Fruit fly (Drosophila melanogaster) whole organism, embryonic: ENCODE measurements around the gene her.

ENCODE experiments used
- Ada2b ChIP-seq: fragments of 200-800 bp; sonication (Bioruptor generic); IDR thresholded peaks from 2 replicates; pipeline ENCODE4 v1.3.6; 2022; ENCODE audit warnings: missing biosample characterization, missing genetic modification characterization
- Bteb2 ChIP-seq: fragments of 200-800 bp; sonication (Bioruptor generic); optimal IDR thresholded peaks from 2 replicates; lab custom pipeline; 2016; ENCODE audit warnings: missing biosample characterization, missing genetic modification characterization
- CG10209 ChIP-seq: fragments of 200-800 bp; sonication (Bioruptor generic); optimal IDR thresholded peaks from 3 replicates; lab custom pipeline; 2017; ENCODE audit warnings: missing biosample characterization, mild to moderate bottlenecking, missing genetic modification characterization, missing genetic modification reagents
- CG10654 ChIP-seq: fragments of 200-800 bp; sonication (Bioruptor generic); optimal IDR thresholded peaks from 2 replicates; lab custom pipeline; 2016; ENCODE audit warnings: missing biosample characterization, missing genetic modification characterization
- CG11504 ChIP-seq: fragments of 200-800 bp; sonication (Bioruptor generic); optimal IDR thresholded peaks from 3 replicates; lab custom pipeline; 2019; ENCODE audit warnings: missing biosample characterization, mild to moderate bottlenecking, missing genetic modification characterization, moderate library complexity
- CG12071 ChIP-seq: fragments of 200-800 bp; sonication (Bioruptor generic); optimal IDR thresholded peaks from 3 replicates; lab custom pipeline; 2018; ENCODE audit warnings: missing biosample characterization, mild to moderate bottlenecking, missing genetic modification characterization
- CG12104 ChIP-seq: fragments of 200-800 bp; sonication (Bioruptor generic); optimal IDR thresholded peaks from 3 replicates; lab custom pipeline; 2016; ENCODE audit warnings: missing biosample characterization, missing genetic modification characterization
- CG12769 ChIP-seq: fragments of 200-800 bp; sonication (Bioruptor generic); optimal IDR thresholded peaks from 2 replicates; lab custom pipeline; 2019; ENCODE audit warnings: missing biosample characterization, mild to moderate bottlenecking, missing genetic modification characterization, moderate library complexity
- CG13123 ChIP-seq: fragments of 200-800 bp; sonication (Bioruptor generic); optimal IDR thresholded peaks from 2 replicates; lab custom pipeline; 2016; ENCODE audit warnings: missing biosample characterization, missing genetic modification characterization
- CG13624 ChIP-seq: fragments of 200-800 bp; sonication (Bioruptor generic); optimal IDR thresholded peaks from 2 replicates; lab custom pipeline; 2016; ENCODE audit warnings: missing biosample characterization, missing genetic modification characterization
- CG15073 ChIP-seq: fragments of 200-800 bp; sonication (Bioruptor generic); optimal IDR thresholded peaks from 2 replicates; lab custom pipeline; 2016; ENCODE audit warnings: missing biosample characterization, missing genetic modification characterization
- CG1602 ChIP-seq: fragments of 200-800 bp; sonication (Bioruptor generic); optimal IDR thresholded peaks from 3 replicates; lab custom pipeline; 2016; ENCODE audit warnings: missing biosample characterization, missing genetic modification characterization
- CG17802 ChIP-seq: fragments of 200-800 bp; sonication (Bioruptor generic); optimal IDR thresholded peaks from 2 replicates; lab custom pipeline; 2018; ENCODE audit warnings: missing biosample characterization, mild to moderate bottlenecking, missing genetic modification characterization, moderate library complexity
- CG18011 ChIP-seq: fragments of 200-800 bp; sonication (Bioruptor generic); optimal IDR thresholded peaks from 2 replicates; lab custom pipeline; 2017; ENCODE audit warnings: missing biosample characterization, missing genetic modification characterization, mild to moderate bottlenecking, moderate library complexity, missing genotype
- CG18619 ChIP-seq: fragments of 200-800 bp; sonication (Bioruptor generic); optimal IDR thresholded peaks from 3 replicates; lab custom pipeline; 2017; ENCODE audit warnings: missing biosample characterization, mild to moderate bottlenecking, missing genetic modification characterization
- CG31224 ChIP-seq: fragments of 200-800 bp; sonication (Bioruptor generic); IDR thresholded peaks from 2 replicates; pipeline ENCODE4 v1.3.6; 2022; ENCODE audit warnings: missing biosample characterization, missing genetic modification characterization
- CG3281 ChIP-seq: fragments of 200-800 bp; sonication (Bioruptor generic); optimal IDR thresholded peaks from 3 replicates; lab custom pipeline; 2017; ENCODE audit warnings: missing biosample characterization, mild to moderate bottlenecking, missing genetic modification characterization
- CG4282 ChIP-seq: fragments of 200-800 bp; sonication (Bioruptor generic); optimal IDR thresholded peaks from 2 replicates; lab custom pipeline; 2016; ENCODE audit warnings: missing biosample characterization, missing genetic modification characterization
- CG7372 ChIP-seq: fragments of 200-800 bp; sonication (Bioruptor generic); IDR thresholded peaks from 2 replicates; pipeline ENCODE4 v1.3.6; 2022; ENCODE audit warnings: missing biosample characterization, missing genetic modification characterization
- CG7928 ChIP-seq: fragments of 200-800 bp; sonication (Bioruptor generic); optimal IDR thresholded peaks from 2 replicates; lab custom pipeline; 2017; ENCODE audit warnings: missing biosample characterization, mild to moderate bottlenecking, missing genetic modification characterization
- D ChIP-seq, 2 experiments: fragments of 200-800 bp in 1 of 2; fragments of >200 bp in 1 of 2; sonication (Bioruptor generic) in 1 of 2; optimal IDR thresholded peaks; 2 replicates in 1 of 2; 3 replicates in 1 of 2; lab custom pipeline; 2017; ENCODE audit warnings: mild to moderate bottlenecking in 1 of 2, missing biosample characterization in 1 of 2, missing genetic modification characterization in 1 of 2, missing genetic modification reagents in 1 of 2
- Dref ChIP-seq: fragments of 200-800 bp; sonication (Bioruptor generic); IDR thresholded peaks from 2 replicates; pipeline ENCODE4 v1.3.6; 2022; ENCODE audit warnings: missing biosample characterization, missing genetic modification characterization
- HLH3B ChIP-seq: fragments of 200-800 bp; sonication (Bioruptor generic); IDR thresholded peaks from 2 replicates; pipeline ENCODE4 v1.3.6; 2022; ENCODE audit warnings: missing biosample characterization, missing genetic modification characterization
- Hey ChIP-seq: fragments of 200-800 bp; sonication (Bioruptor generic); optimal IDR thresholded peaks from 3 replicates; lab custom pipeline; 2018; ENCODE audit warnings: missing biosample characterization, mild to moderate bottlenecking, missing genetic modification characterization
- Hr3 ChIP-seq: fragments of 200-800 bp; sonication (Bioruptor generic); optimal IDR thresholded peaks from 3 replicates; lab custom pipeline; 2016; ENCODE audit warnings: missing biosample characterization, missing genetic modification characterization
- MBD-R2 ChIP-seq: fragments of 200-800 bp; sonication (Bioruptor generic); IDR thresholded peaks from 2 replicates; pipeline ENCODE4 v1.3.6; 2022; ENCODE audit warnings: missing biosample characterization, missing genetic modification characterization
- NK7.1 ChIP-seq: fragments of 200-800 bp; sonication (Bioruptor generic); optimal IDR thresholded peaks from 3 replicates; lab custom pipeline; 2016; ENCODE audit warnings: missing biosample characterization, missing genetic modification characterization
- Ptx1 ChIP-seq: fragments of 200-800 bp; sonication (Bioruptor generic); IDR thresholded peaks from 2 replicates; pipeline ENCODE4 v1.3.6; 2022; ENCODE audit warnings: missing biosample characterization, missing genetic modification characterization
- ac ChIP-seq: fragments of 200-800 bp; sonication (Bioruptor generic); optimal IDR thresholded peaks from 3 replicates; lab custom pipeline; 2017; ENCODE audit warnings: missing biosample characterization, mild to moderate bottlenecking, missing genetic modification characterization
- bowl ChIP-seq: fragments of 200-800 bp; sonication (Bioruptor generic); IDR thresholded peaks from 2 replicates; pipeline ENCODE4 v1.3.6; 2022; ENCODE audit warnings: missing biosample characterization, missing genetic modification characterization
- chm ChIP-seq: fragments of 200-800 bp; sonication (Bioruptor generic); IDR thresholded peaks from 2 replicates; pipeline ENCODE4 v1.3.6; 2022; ENCODE audit warnings: missing biosample characterization, missing genetic modification characterization
- disco-r ChIP-seq: fragments of 200-800 bp; sonication (Bioruptor generic); optimal IDR thresholded peaks from 2 replicates; lab custom pipeline; 2016; ENCODE audit warnings: missing biosample characterization, missing genetic modification characterization
- dysf ChIP-seq: fragments of 200-800 bp; sonication (Bioruptor generic); IDR thresholded peaks from 3 replicates; pipeline ENCODE4 v1.3.6; 2022; ENCODE audit warnings: missing biosample characterization, missing genetic modification characterization
- ewg ChIP-seq: fragments of 200-800 bp; sonication (Bioruptor generic); optimal IDR thresholded peaks from 3 replicates; lab custom pipeline; 2017; ENCODE audit warnings: mild to moderate bottlenecking, missing biosample characterization, missing genetic modification reagents, missing genetic modification characterization
- fru ChIP-seq: fragments of >200 bp; optimal IDR thresholded peaks from 2 replicates; lab custom pipeline; 2017
- gce ChIP-seq: fragments of 200-800 bp; sonication (Bioruptor generic); IDR thresholded peaks from 3 replicates; pipeline ENCODE4 v1.3.6; 2022; ENCODE audit warnings: missing biosample characterization, missing genetic modification characterization
- lbe ChIP-seq: fragments of 200-800 bp; sonication (Bioruptor generic); optimal IDR thresholded peaks from 2 replicates; lab custom pipeline; 2016; ENCODE audit warnings: missing biosample characterization, mild to moderate bottlenecking, missing genetic modification characterization
- nmo ChIP-seq: fragments of 200-800 bp; sonication (Bioruptor generic); optimal IDR thresholded peaks from 2 replicates; lab custom pipeline; 2018; ENCODE audit warnings: missing biosample characterization, mild to moderate bottlenecking, missing genetic modification characterization, moderate library complexity
- odd ChIP-seq: fragments of 200-800 bp; sonication (Bioruptor generic); optimal IDR thresholded peaks from 2 replicates; lab custom pipeline; 2017; ENCODE audit warnings: missing biosample characterization, mild to moderate bottlenecking, missing genetic modification characterization
- p53 ChIP-seq: fragments of 200-800 bp; sonication (Bioruptor generic); optimal IDR thresholded peaks from 2 replicates; lab custom pipeline; 2016; ENCODE audit warnings: missing biosample characterization, missing genetic modification characterization
- repo ChIP-seq: fragments of 200-800 bp; sonication (Bioruptor generic); optimal IDR thresholded peaks from 2 replicates; lab custom pipeline; 2016; ENCODE audit warnings: missing biosample characterization, missing genetic modification characterization
- rib ChIP-seq: fragments of 200-800 bp; sonication (Bioruptor generic); IDR thresholded peaks from 2 replicates; pipeline ENCODE4 v1.3.6; 2022; ENCODE audit warnings: missing biosample characterization, missing genetic modification characterization
- salm ChIP-seq: fragments of 200-800 bp; sonication (Bioruptor generic); optimal IDR thresholded peaks from 2 replicates; lab custom pipeline; 2018; ENCODE audit warnings: missing biosample characterization, mild to moderate bottlenecking, missing genetic modification characterization
- sens-2 ChIP-seq: fragments of 200-800 bp; sonication (Bioruptor generic); IDR thresholded peaks from 2 replicates; pipeline ENCODE4 v1.3.6; 2022; ENCODE audit warnings: missing biosample characterization, missing genetic modification characterization
- sima ChIP-seq: fragments of 200-800 bp; sonication (Bioruptor generic); optimal IDR thresholded peaks from 2 replicates; lab custom pipeline; 2016; ENCODE audit warnings: missing biosample characterization, missing genetic modification characterization
- slbo ChIP-seq: fragments of 200-800 bp; sonication (Bioruptor generic); IDR thresholded peaks from 2 replicates; pipeline ENCODE4 v1.3.6; 2022; ENCODE audit warnings: missing biosample characterization, missing genetic modification characterization
- sna ChIP-seq: fragments of 200-800 bp; sonication (Bioruptor generic); IDR thresholded peaks from 2 replicates; pipeline ENCODE4 v1.3.6; 2022; ENCODE audit warnings: missing biosample characterization, missing genetic modification characterization; ENCODE audit not compliant: partially characterized antibody
- sob ChIP-seq: fragments of 200-800 bp; sonication (Bioruptor generic); IDR thresholded peaks from 2 replicates; pipeline ENCODE4 v1.3.6; 2022; ENCODE audit warnings: missing biosample characterization, missing genetic modification characterization
- tgo ChIP-seq: fragments of 200-800 bp; sonication (Bioruptor generic); IDR thresholded peaks from 3 replicates; pipeline ENCODE4 v1.3.6; 2022; ENCODE audit warnings: missing biosample characterization, missing genetic modification characterization
- tio ChIP-seq: fragments of 200-800 bp; sonication (Bioruptor generic); optimal IDR thresholded peaks from 2 replicates; lab custom pipeline; 2017; ENCODE audit warnings: missing biosample characterization, missing genetic modification characterization, inconsistent platforms
- toy ChIP-seq: fragments of 200-800 bp; sonication (Bioruptor generic); IDR thresholded peaks from 2 replicates; pipeline ENCODE4 v1.3.6; 2022; ENCODE audit warnings: missing biosample characterization, missing genetic modification characterization
- wor ChIP-seq: fragments of 200-800 bp; sonication (Bioruptor generic); IDR thresholded peaks from 2 replicates; pipeline ENCODE4 v1.3.6; 2022; ENCODE audit warnings: missing biosample characterization, missing genetic modification characterization

her gene

DNA sequence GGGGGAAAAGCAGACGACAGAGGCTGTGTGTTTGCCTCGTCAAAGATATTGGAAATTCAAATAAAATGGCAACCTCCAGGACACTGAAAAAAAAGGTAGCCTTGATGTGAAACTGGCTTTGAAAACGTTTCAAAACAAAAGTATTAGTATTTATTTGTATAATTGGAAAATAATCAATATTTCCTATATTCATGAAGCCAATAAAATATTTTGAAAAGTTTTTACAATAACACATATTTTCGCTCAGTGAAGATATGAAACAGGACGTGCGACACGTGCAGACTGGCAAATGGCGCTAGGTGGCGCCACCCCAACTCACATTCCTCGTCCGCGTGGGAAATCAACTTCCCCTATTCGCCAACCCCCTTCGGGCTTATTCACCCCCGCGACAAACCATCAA lies 29.2 kb upstream of the her start (continued):
- TF ChIP-seq fru (lab: Kevin White, UChicago) (no peak), dysf (GFP tag; lab: Robert Waterston, UW) (peak; percentile 66; the same call in 2 of the 3 replicates), CG11504 (tag; lab: Kevin White, UChicago) (peak; percentile 71), CG18011 (GFP tag; lab: Kevin White, UChicago) (no peak), bowl (no peak), wor (GFP tag; lab: Robert Waterston, UW) (0 out of 2 replicates have a peak, but pooled peaks have one; percentile 14), NK7.1 (GFP tag; lab: Kevin White, UChicago) (no peak), gce (GFP tag; lab: Robert Waterston, UW) (no peak), CG7928 (GFP tag; lab: Kevin White, UChicago) (no peak), HLH3B (GFP tag; lab: Robert Waterston, UW) (0 out of 2 replicates have a peak, but pooled peaks have one; percentile 28), CG12104 (GFP tag; lab: Kevin White, UChicago) (peak; percentile 28), Hey (tag; lab: Kevin White, UChicago) (peak; percentile 44), odd (GFP tag; lab: Kevin White, UChicago) (peak; percentile 16), CG18619 (GFP tag; lab: Kevin White, UChicago) (peak; percentile 50), nmo (GFP tag; lab: Kevin White, UChicago) (peak; percentile 32), rib (GFP tag; lab: Robert Waterston, UW) (no peak), salm (tag; lab: Kevin White, UChicago) (no peak), sna (GFP tag; lab: Robert Waterston, UW) (no peak), CG7372 (no peak), CG13624 (GFP tag; lab: Kevin White, UChicago) (no peak), p53 (GFP tag; lab: Kevin White, UChicago) (no peak), D (optimal IDR thresholded peaks at IDR 0.05; lab: Kevin White, UChicago) (no peak), D (GFP tag; optimal IDR thresholded peaks at IDR 0.05; lab: Kevin White, UChicago) (no peak), CG12071 (GFP tag; lab: Kevin White, UChicago) (peak; percentile 25), ewg (GFP tag; lab: Kevin White, UChicago) (peak; percentile 22), Dref (GFP tag; lab: Robert Waterston, UW) (no peak), sob (GFP tag; lab: Robert Waterston, UW) (peak; percentile 63), chm (GFP tag; lab: Robert Waterston, UW) (no peak), CG10654 (GFP tag; lab: Kevin White, UChicago) (peak; percentile 26), tio (GFP tag; lab: Kevin White, UChicago) (peak; percentile 10), Bteb2 (no peak), Ada2b (GFP tag; lab: Robert Waterston, UW) (peak; percentile 62), Hr3 (GFP tag; lab: Kevin White, UChicago) (peak; percentile 34), Ptx1 (GFP tag; lab: Robert Waterston, UW) (peak; percentile 56; the same call in 1 of the 2 replicates), ac (GFP tag; lab: Kevin White, UChicago) (no peak), CG12769 (tag; lab: Kevin White, UChicago) (peak; percentile 14), MBD-R2 (no peak), repo (GFP tag; lab: Kevin White, UChicago) (no peak), CG1602 (GFP tag; lab: Kevin White, UChicago) (no peak), sima (GFP tag; lab: Kevin White, UChicago) (no peak), CG17802 (tag; lab: Kevin White, UChicago) (no peak), CG13123 (no peak), lbe (GFP tag; lab: Kevin White, UChicago) (no peak), CG3281 (peak; percentile 66), tgo (GFP tag; lab: Robert Waterston, UW) (peak; percentile 61), sens-2 (GFP tag; lab: Robert Waterston, UW) (no peak), CG15073 (no peak), CG10209 (GFP tag; lab: Kevin White, UChicago) (peak; percentile 49), CG31224 (GFP tag; lab: Robert Waterston, UW) (no peak), CG4282 (GFP tag; lab: Kevin White, UChicago) (no peak), disco-r (no peak), slbo (GFP tag; lab: Robert Waterston, UW) (peak; percentile 71; the same call in 1 of the 2 replicates), toy (GFP tag; lab: Robert Waterston, UW) (no peak)
